Worm (Caenorhabditis elegans) whole organism, L4/young adult: ENCODE data around the gene F23A7.3.
"Not testable (repeated sequence)": the region's sequence is repeated elsewhere in the genome, so short reads cannot be mapped to it uniquely, and the experiment has no call there.

Source experiments
- W03F9.2 ChIP-seq: fragments of 150-350 bp; optimal IDR thresholded peaks from 2 replicates; lab custom pipeline; 2014; ENCODE audit warnings: missing biosample characterization, missing genetic modification characterization
- dao-5 ChIP-seq: sonication (generic microtip); optimal IDR thresholded peaks from 2 replicates; lab custom pipeline; 2016; ENCODE audit warnings: missing genotype, missing genetic modification characterization, moderate library complexity, missing compliant biosample characterization

- TF ChIP-seq W03F9.2, dao-5 (tag; lab: Kevin White, UChicago): not testable (repeated sequence)
Observed at ce11 chrX:16219710-16220109, at the start of gene F23A7.3.
